Worm (Caenorhabditis elegans) whole organism, young adult: Measurements from ENCODE around the gene eat-4.
A peak's percentile ranks its signal among the peaks of the same experiment; 100 is the strongest.

Experiments
- C06A6.2 ChIP-seq: fragments of 200-800 bp; sonication (Bioruptor generic); conservative IDR thresholded peaks from 2 replicates; pipeline ENCODE4 v1.3.6; 2022; ENCODE audit warnings: missing genetic modification characterization, missing compliant biosample characterization
- F10E7.11 ChIP-seq: sonication (generic microtip); optimal IDR thresholded peaks from 2 replicates; lab custom pipeline; 2017; ENCODE audit warnings: mild to moderate bottlenecking, missing genetic modification characterization, moderate library complexity, missing compliant biosample characterization
- F22D6.2 ChIP-seq: sonication (generic microtip); optimal IDR thresholded peaks from 2 replicates; lab custom pipeline; 2016; ENCODE audit warnings: mild to moderate bottlenecking, missing genetic modification characterization, missing compliant biosample characterization
- F23B12.7 ChIP-seq: sonication (generic microtip); optimal IDR thresholded peaks from 2 replicates; lab custom pipeline; 2017; ENCODE audit warnings: missing genetic modification characterization, mild to moderate bottlenecking, missing compliant biosample characterization, antibody characterized with exemption, moderate library complexity; ENCODE audit not compliant: insufficient read depth
- F33H1.4 ChIP-seq: fragments of 200-800 bp; sonication (Bioruptor generic); IDR thresholded peaks from 2 replicates; pipeline ENCODE4 v1.3.6; 2022; ENCODE audit warnings: missing genetic modification reagents, missing genetic modification characterization, missing compliant biosample characterization
- F39B2.1 ChIP-seq: fragments of 200-800 bp; sonication (Bioruptor generic); IDR thresholded peaks from 2 replicates; pipeline ENCODE4 v1.3.6; 2022; ENCODE audit warnings: missing genetic modification reagents, missing genetic modification characterization, missing compliant biosample characterization
- F57C9.4 ChIP-seq: sonication (generic microtip); optimal IDR thresholded peaks from 2 replicates; lab custom pipeline; 2017; ENCODE audit warnings: mild to moderate bottlenecking, missing genetic modification characterization, missing compliant biosample characterization
- Y67H2A.10 ChIP-seq: fragments of 200-800 bp; sonication (Bioruptor generic); conservative IDR thresholded peaks from 2 replicates; pipeline ENCODE4 v1.3.6; 2022; ENCODE audit warnings: missing genetic modification reagents, missing genetic modification characterization, missing compliant biosample characterization
- ama-1 ChIP-seq, 3 experiments: fragments of 150-350 bp in 1 of 3; sonication (generic microtip) in 2 of 3; optimal IDR thresholded peaks; 2 replicates each; lab custom pipeline; 2014 to 2018; ENCODE audit warnings: missing biosample characterization in 2 of 3, missing genetic modification characterization in 2 of 3, missing genetic modification reagents in 2 of 3
- aptf-2 ChIP-seq: fragments of 200-800 bp; sonication (Bioruptor generic); conservative IDR thresholded peaks from 2 replicates; pipeline ENCODE4 v1.3.6; 2022; ENCODE audit warnings: missing genetic modification reagents, missing genetic modification characterization, missing compliant biosample characterization
- attf-3 ChIP-seq: fragments of 200-800 bp; sonication (Bioruptor generic); conservative IDR thresholded peaks from 2 replicates; pipeline ENCODE4 v1.3.6; 2022; ENCODE audit warnings: missing genetic modification reagents, missing genetic modification characterization, missing compliant biosample characterization
- attf-6 ChIP-seq: fragments of 200-800 bp; sonication (Bioruptor generic); IDR thresholded peaks from 2 replicates; pipeline ENCODE4 v1.3.6; 2022; ENCODE audit warnings: missing genetic modification reagents, missing genetic modification characterization, missing compliant biosample characterization
- ccch-3 ChIP-seq: fragments of 200-800 bp; sonication (Bioruptor generic); optimal IDR thresholded peaks from 2 replicates; lab custom pipeline; 2018; ENCODE audit warnings: mild to moderate bottlenecking, missing genetic modification characterization, missing compliant biosample characterization
- cebp-1 ChIP-seq, 2 experiments: fragments of 200-800 bp in 1 of 2; sonication (Bioruptor generic) in 1 of 2; sonication (generic microtip) in 1 of 2; IDR thresholded peaks in 1 of 2; optimal IDR thresholded peaks in 1 of 2; 2 replicates each; pipeline versions ENCODE4 v1.3.6 to Lab custom; 2017 to 2022; ENCODE audit warnings: missing compliant biosample characterization in 2 of 2, missing genetic modification characterization in 2 of 2, mild to moderate bottlenecking in 1 of 2, missing genetic modification reagents in 1 of 2, moderate library complexity in 1 of 2
- ceh-58 ChIP-seq: fragments of 200-800 bp; sonication (Bioruptor generic); IDR thresholded peaks from 2 replicates; pipeline ENCODE4 v1.3.6; 2022; ENCODE audit warnings: missing genetic modification characterization, missing compliant biosample characterization
- chd-7 ChIP-seq: sonication (generic microtip); optimal IDR thresholded peaks from 2 replicates; lab custom pipeline; 2016; ENCODE audit warnings: mild to moderate bottlenecking, missing genetic modification characterization, moderate library complexity, missing compliant biosample characterization
- efl-1 ChIP-seq: fragments of 150-350 bp; optimal IDR thresholded peaks from 2 replicates; lab custom pipeline; 2014; ENCODE audit warnings: missing biosample characterization, missing genetic modification reagents, missing genetic modification characterization
- ets-4 ChIP-seq: fragments of 200-800 bp; sonication (Bioruptor generic); optimal IDR thresholded peaks from 2 replicates; lab custom pipeline; 2018; ENCODE audit warnings: mild to moderate bottlenecking, missing genetic modification characterization, missing compliant biosample characterization
- lin-26 ChIP-seq: fragments of 200-800 bp; sonication (Bioruptor generic); IDR thresholded peaks from 2 replicates; pipeline ENCODE4 v1.3.6; 2022; ENCODE audit warnings: missing genetic modification reagents, missing genetic modification characterization, missing compliant biosample characterization
- lin-40 ChIP-seq: sonication (generic microtip); optimal IDR thresholded peaks from 2 replicates; lab custom pipeline; 2016; ENCODE audit warnings: missing genetic modification characterization, mild to moderate bottlenecking, missing compliant biosample characterization, missing genotype, missing genetic modification reagents
- lir-1 ChIP-seq: fragments of 200-800 bp; sonication (Bioruptor generic); conservative IDR thresholded peaks from 2 replicates; pipeline ENCODE4 v1.3.6; 2022; ENCODE audit warnings: missing genetic modification reagents, missing genetic modification characterization, missing compliant biosample characterization
- lsl-1 ChIP-seq: fragments of 200-800 bp; sonication (Bioruptor generic); optimal IDR thresholded peaks from 2 replicates; lab custom pipeline; 2018; ENCODE audit warnings: mild to moderate bottlenecking, missing genetic modification characterization, moderate library complexity, missing compliant biosample characterization
- madf-6 ChIP-seq: fragments of 200-800 bp; sonication (Bioruptor generic); IDR thresholded peaks from 2 replicates; pipeline ENCODE4 v1.3.6; 2022; ENCODE audit warnings: missing genetic modification reagents, missing genetic modification characterization, missing compliant biosample characterization
- mxl-1 ChIP-seq: sonication (generic microtip); optimal IDR thresholded peaks from 2 replicates; lab custom pipeline; 2016; ENCODE audit warnings: missing genetic modification characterization, missing compliant biosample characterization
- nhr-120 ChIP-seq: fragments of 200-800 bp; sonication (Bioruptor generic); IDR thresholded peaks from 2 replicates; pipeline ENCODE4 v1.3.6; 2022; ENCODE audit warnings: missing genetic modification characterization, missing compliant biosample characterization
- nhr-179 ChIP-seq: sonication (generic microtip); optimal IDR thresholded peaks from 2 replicates; lab custom pipeline; 2016; ENCODE audit warnings: mild to moderate bottlenecking, missing genetic modification characterization, missing compliant biosample characterization
- repo-1 ChIP-seq: sonication (generic microtip); optimal IDR thresholded peaks from 2 replicates; lab custom pipeline; 2017; ENCODE audit warnings: mild to moderate bottlenecking, missing genetic modification characterization, missing compliant biosample characterization
- sea-2 ChIP-seq: fragments of 200-800 bp; sonication (Bioruptor generic); IDR thresholded peaks from 2 replicates; pipeline ENCODE4 v1.3.6; 2022; ENCODE audit warnings: missing genetic modification characterization, missing compliant biosample characterization
- snpc-1.1 ChIP-seq: sonication (generic microtip); optimal IDR thresholded peaks from 2 replicates; lab custom pipeline; 2017; ENCODE audit warnings: missing genetic modification characterization, mild to moderate bottlenecking, missing compliant biosample characterization, antibody characterized with exemption, moderate library complexity, missing genotype, missing genetic modification reagents; ENCODE audit not compliant: insufficient read depth
- snpc-3.4 ChIP-seq: sonication (generic microtip); optimal IDR thresholded peaks from 2 replicates; lab custom pipeline; 2017; ENCODE audit warnings: missing genetic modification characterization, mild to moderate bottlenecking, missing compliant biosample characterization, antibody characterized with exemption, moderate library complexity, missing genotype, missing genetic modification reagents
- tlf-1 ChIP-seq: fragments of 200-800 bp; sonication (Bioruptor generic); optimal IDR thresholded peaks from 2 replicates; lab custom pipeline; 2018; ENCODE audit warnings: mild to moderate bottlenecking, missing genetic modification characterization, missing compliant biosample characterization
- unc-62 ChIP-seq: fragments of 150-350 bp; optimal IDR thresholded peaks from 2 replicates; lab custom pipeline; 2014; ENCODE audit warnings: missing biosample characterization, missing genetic modification reagents, missing genetic modification characterization

eat-4 gene

DNA sequence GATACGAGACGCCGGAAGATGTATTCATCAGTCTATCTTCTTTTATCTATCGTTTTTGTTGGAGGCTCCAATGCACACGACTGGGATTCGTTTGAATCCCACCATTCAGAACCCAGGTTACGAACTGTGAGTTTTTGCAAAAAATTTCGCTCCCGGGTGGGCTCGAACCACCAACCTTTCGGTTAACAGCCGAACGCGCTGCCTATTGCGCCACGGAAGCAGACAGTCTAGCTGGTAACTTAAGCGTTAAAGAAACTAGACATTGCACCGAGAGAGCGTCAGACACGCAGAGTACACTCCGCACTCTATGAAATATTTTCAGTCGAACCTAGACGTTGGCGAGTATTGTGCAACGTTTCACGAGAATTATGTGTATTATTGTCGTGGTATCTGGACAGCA, 32.6 kb upstream of the eat-4 start (continued):
- TF ChIP-seq nhr-120 = no peak
- no peak for TF ChIP-seq ceh-58 (GFP tag; lab: Robert Waterston, UW)
- no peak for TF ChIP-seq ama-1 (optimal IDR thresholded peaks at IDR 0.05; lab: Kevin White, UChicago)
- peak in 1 of 2 experiments; percentile 3 for TF ChIP-seq ama-1 (GFP tag; optimal IDR thresholded peaks at IDR 0.05; lab: Kevin White, UChicago)
- TF ChIP-seq F57C9.4 (tag; lab: Kevin White, UChicago) = no peak
- TF ChIP-seq F33H1.4 (GFP tag; lab: Robert Waterston, UW) = peak; percentile 32; the same call in 1 of the 2 replicates

DNA sequence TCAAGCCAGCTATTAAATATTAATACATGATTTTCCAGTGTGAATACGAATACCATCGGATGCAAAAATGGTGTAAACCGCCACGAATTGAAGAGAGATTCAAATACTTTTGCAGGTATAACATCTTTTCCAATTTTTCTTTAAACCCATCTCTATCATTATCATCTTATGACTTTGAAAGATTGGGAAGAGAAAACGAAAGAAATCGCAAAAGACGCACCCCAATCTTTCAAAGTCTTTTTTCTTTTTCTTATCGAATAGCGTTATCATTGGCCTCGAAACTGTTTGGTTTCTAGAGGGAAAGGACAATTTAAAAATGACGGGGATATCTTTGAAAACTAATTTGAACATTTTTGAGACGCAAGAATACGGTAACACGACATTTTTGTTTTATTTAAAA, 31.0 kb upstream of the eat-4 start:
- TF ChIP-seq mxl-1 (tag; lab: Kevin White, UChicago) (no peak), Y67H2A.10 (GFP tag; lab: Robert Waterston, UW) (no peak), lin-26 (GFP tag; lab: Robert Waterston, UW) (no peak), cebp-1 (GFP tag; IDR thresholded peaks at IDR 0.05; lab: Robert Waterston, UW) (no peak), cebp-1 (tag; optimal IDR thresholded peaks at IDR 0.05; lab: Kevin White, UChicago) (no peak), F39B2.1 (GFP tag; lab: Robert Waterston, UW) (no peak), lir-1 (no peak), unc-62 (GFP tag; lab: Kevin White, UChicago) (no peak), ccch-3 (GFP tag; lab: Kevin White, UChicago) (no peak), attf-6 (GFP tag; lab: Robert Waterston, UW) (no peak), F22D6.2 (no peak), lin-40 (no peak)

DNA sequence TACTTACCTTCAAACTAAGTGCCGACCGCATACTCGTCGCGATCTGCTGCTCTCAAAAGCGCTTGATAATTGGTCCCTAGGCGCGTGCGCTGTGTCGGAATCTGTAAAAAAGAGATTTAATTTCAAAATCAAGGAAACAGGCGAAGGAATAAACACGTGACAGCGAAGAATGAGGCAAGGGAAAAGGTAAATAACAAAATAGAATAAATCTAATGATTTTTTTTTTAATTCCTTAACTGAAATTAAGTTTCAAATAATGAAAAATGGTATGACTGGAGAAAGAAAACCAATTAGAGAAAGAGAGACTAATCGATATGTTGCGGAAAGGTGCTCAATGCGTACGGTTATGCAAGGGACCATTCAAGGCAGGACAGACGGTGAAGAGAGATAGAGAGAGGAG, 27.5 kb upstream of the eat-4 start, which contains the start of gene cya-1:
Gene cya-1, minus strand, starts transcription at position 101 of the 400 bp plus-strand sequence.
- TF ChIP-seq nhr-179 (tag; lab: Kevin White, UChicago) (no peak), snpc-1.1 (tag; lab: Kevin White, UChicago) (no peak), lsl-1 (GFP tag; lab: Kevin White, UChicago) (no peak), madf-6 (GFP tag; lab: Robert Waterston, UW) (peak; percentile 8; the same call in 1 of the 2 replicates)

DNA sequence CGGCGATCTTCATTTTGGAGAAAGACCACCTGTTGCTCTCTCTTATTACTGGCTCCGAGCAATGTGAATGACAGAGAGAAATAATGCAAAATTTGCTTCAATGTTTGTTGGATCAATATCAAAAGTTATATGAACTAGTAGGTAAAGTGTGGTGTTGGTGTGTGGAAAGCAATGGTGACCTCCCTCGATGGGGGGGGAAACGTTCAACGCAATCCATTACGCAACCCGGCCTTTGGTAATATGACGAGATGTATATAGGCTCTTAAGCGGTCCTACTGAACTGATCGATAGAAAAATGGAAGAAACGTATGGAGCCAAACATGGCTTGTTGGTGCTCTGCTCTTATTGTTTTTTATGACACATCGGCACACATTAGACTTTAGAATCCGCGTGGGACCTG, 27.0 kb upstream of the eat-4 start:
- TF ChIP-seq ets-4 (GFP tag; lab: Kevin White, UChicago) (no peak), C06A6.2 (GFP tag; lab: Robert Waterston, UW) (no peak), F57C9.4 (tag; lab: Kevin White, UChicago) (no peak), aptf-2 (GFP tag; lab: Robert Waterston, UW) (no peak), mxl-1 (tag; lab: Kevin White, UChicago) (no peak), repo-1 (no peak), cebp-1 (GFP tag; IDR thresholded peaks at IDR 0.05; lab: Robert Waterston, UW) (no peak), cebp-1 (tag; optimal IDR thresholded peaks at IDR 0.05; lab: Kevin White, UChicago) (no peak), chd-7 (tag; lab: Kevin White, UChicago) (no peak), sea-2 (no peak), attf-3 (no peak), F10E7.11 (tag; lab: Kevin White, UChicago) (no peak), F23B12.7 (tag; lab: Kevin White, UChicago) (no peak), snpc-3.4 (tag; lab: Kevin White, UChicago) (no peak), F33H1.4 (GFP tag; lab: Robert Waterston, UW) (no peak), efl-1 (GFP tag; lab: Kevin White, UChicago) (no peak), tlf-1 (GFP tag; lab: Kevin White, UChicago) (no peak)
